Fruit fly (Drosophila melanogaster): ENCODE measurements around the gene CG14448.

The CG14448 gene

DNA sequence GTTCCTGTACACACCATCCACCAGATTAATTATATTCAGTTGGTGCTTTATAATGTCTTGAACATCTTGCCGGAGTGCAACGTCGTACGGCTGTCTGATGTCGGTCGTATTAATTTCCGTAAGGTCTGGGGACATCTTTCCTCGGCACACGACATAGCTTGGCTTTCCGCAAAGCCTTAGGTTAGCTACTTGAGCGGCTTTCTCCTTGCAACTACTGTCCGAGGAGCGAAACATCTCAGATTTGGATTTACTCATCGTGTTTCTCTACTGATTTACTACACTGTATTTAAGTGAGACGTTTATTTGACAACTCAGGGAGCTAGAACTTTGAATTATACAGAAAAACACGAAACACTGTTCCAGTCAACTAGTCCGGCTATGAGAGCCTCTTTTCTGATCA is 48.5 kb downstream of the CG14448 start, which contains the start of the genes CG11226 and CG45428:
CG11226 (plus strand) TSS at position 301 of the 400 bp plus-strand sequence.
CG45428 (minus strand) TSS at position 303 of the 400 bp plus-strand sequence.
- TF ChIP-seq CG14711 (tag; optimal IDR thresholded peaks at IDR 0.05) (no peak), cic (GFP tag; optimal IDR thresholded peaks at IDR 0.05) (no peak)

DNA sequence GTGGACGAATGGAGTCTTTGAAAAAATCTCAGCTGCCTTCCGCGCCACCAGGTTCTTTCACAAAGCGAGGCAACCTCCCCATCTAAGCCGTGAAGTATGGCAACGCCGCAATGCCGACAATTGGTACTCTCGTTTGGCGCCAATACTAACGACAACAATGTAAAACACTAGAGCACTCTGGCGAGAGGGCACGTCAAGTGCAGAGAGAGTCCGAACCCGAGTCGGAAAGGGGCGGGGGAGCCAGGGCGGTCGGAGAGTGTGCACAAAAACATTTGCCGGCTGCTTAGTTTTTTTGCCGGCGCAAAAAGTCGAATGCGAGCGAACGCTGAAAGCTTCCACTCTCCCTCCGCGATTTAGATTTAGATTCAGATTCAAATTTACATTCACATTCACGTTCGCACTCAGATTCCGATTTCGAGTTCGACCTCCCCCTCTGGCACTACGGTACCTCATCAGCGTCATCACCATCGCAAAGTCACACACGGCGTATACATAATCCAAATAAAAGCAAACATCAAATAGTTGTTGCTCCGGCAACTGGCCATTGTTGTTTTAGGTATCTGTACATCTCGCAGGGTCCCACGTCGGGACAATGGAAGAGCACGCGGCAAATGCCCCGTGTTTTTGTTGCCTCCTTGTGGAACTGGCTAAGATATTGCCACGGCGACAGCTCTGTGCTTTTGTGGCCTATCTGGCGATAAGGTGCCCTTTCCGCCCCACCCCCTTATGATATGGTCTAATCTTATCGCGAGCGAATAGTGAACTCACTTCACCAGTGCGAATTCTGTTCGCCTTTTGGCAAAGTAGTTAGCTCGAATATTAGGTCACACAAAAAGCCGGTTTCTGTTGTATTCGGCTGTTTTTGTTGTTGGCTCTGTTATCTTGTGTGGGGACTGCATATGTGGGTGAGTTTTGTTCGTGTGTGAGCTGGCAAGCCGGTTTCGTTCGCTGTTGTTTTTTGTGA is 49.7 kb downstream of the CG14448 start:
- TF ChIP-seq CG7045 (GFP tag; optimal IDR thresholded peaks at IDR 0.05) (no peak), CG7101 (tag; optimal IDR thresholded peaks at IDR 0.05) (no peak), cnc (optimal IDR thresholded peaks at IDR 0.05) (no peak), CG11617 (GFP tag; optimal IDR thresholded peaks at IDR 0.05) (peak; percentile 4), CG14711 (tag; optimal IDR thresholded peaks at IDR 0.05) (peak; percentile 42), toe (GFP tag; optimal IDR thresholded peaks at IDR 0.05) (peak; percentile 3), CG12768 (GFP tag; optimal IDR thresholded peaks at IDR 0.05) (peak; percentile 69), CG1620 (GFP tag; optimal IDR thresholded peaks at IDR 0.05) (no peak), pad (GFP tag; optimal IDR thresholded peaks at IDR 0.05) (peak; percentile 13), Hr96 (GFP tag; optimal IDR thresholded peaks at IDR 0.05) (peak; percentile 43), bab1 (GFP tag; optimal IDR thresholded peaks at IDR 0.05) (no peak), CG5204 (GFP tag; optimal IDR thresholded peaks at IDR 0.05) (no peak), CG33017 (tag; optimal IDR thresholded peaks at IDR 0.05) (peak; percentile 19), ovo (GFP tag; optimal IDR thresholded peaks at IDR 0.05) (no peak), Clk (GFP tag; optimal IDR thresholded peaks at IDR 0.05) (peak; percentile 53), cic (GFP tag; optimal IDR thresholded peaks at IDR 0.05) (peak; percentile 77), Crg-1 (GFP tag; optimal IDR thresholded peaks at IDR 0.05) (no peak), kay (GFP tag; ENCODE audit: borderline replicate concordance) (peak; percentile 76), tj (GFP tag; optimal IDR thresholded peaks at IDR 0.05) (peak; percentile 29), Mnt (GFP tag; optimal IDR thresholded peaks at IDR 0.05) (peak; percentile 23)

All from whole organism, adult.